Fruit fly (Drosophila melanogaster) whole organism, embryonic: ENCODE measurements around the gene CG34180.
A peak's percentile ranks its signal among the peaks of the same experiment; 100 is the strongest.

Experiments
- Antp ChIP-seq: fragments of 200-800 bp; sonication (Bioruptor generic); optimal IDR thresholded peaks from 3 replicates; lab custom pipeline; 2016; ENCODE audit warnings: missing biosample characterization, missing genetic modification characterization
- Atf3 ChIP-seq: fragments of 200-800 bp; sonication (Bioruptor generic); optimal IDR thresholded peaks from 3 replicates; lab custom pipeline; 2016; ENCODE audit warnings: missing biosample characterization, missing genetic modification characterization
- CG10267 ChIP-seq: fragments of 200-800 bp; sonication (Bioruptor generic); optimal IDR thresholded peaks from 2 replicates; lab custom pipeline; 2018; ENCODE audit warnings: missing biosample characterization, mild to moderate bottlenecking, missing genetic modification characterization, moderate library complexity
- CG10274 ChIP-seq: fragments of 200-800 bp; sonication (Bioruptor generic); optimal IDR thresholded peaks from 3 replicates; lab custom pipeline; 2017; ENCODE audit warnings: missing biosample characterization, mild to moderate bottlenecking, missing genetic modification characterization
- CG11085 ChIP-seq: fragments of 200-800 bp; sonication (Bioruptor generic); IDR thresholded peaks from 2 replicates; pipeline ENCODE4 v1.3.6; 2022; ENCODE audit warnings: missing biosample characterization, missing genetic modification characterization
- CG12071 ChIP-seq: fragments of 200-800 bp; sonication (Bioruptor generic); optimal IDR thresholded peaks from 3 replicates; lab custom pipeline; 2018; ENCODE audit warnings: missing biosample characterization, mild to moderate bottlenecking, missing genetic modification characterization
- CG12219 ChIP-seq: fragments of 200-800 bp; sonication (Bioruptor generic); optimal IDR thresholded peaks from 3 replicates; lab custom pipeline; 2018; ENCODE audit warnings: missing biosample characterization, mild to moderate bottlenecking, missing genetic modification characterization
- CG12659 ChIP-seq: fragments of 200-800 bp; sonication (Bioruptor generic); optimal IDR thresholded peaks from 3 replicates; lab custom pipeline; 2017; ENCODE audit warnings: mild to moderate bottlenecking, missing biosample characterization, missing genetic modification reagents, missing genetic modification characterization
- CG13775 ChIP-seq: fragments of 200-800 bp; sonication (Bioruptor generic); optimal IDR thresholded peaks from 3 replicates; lab custom pipeline; 2017; ENCODE audit warnings: missing biosample characterization, mild to moderate bottlenecking, missing genetic modification characterization
- CG16863 ChIP-seq: fragments of 200-800 bp; sonication (Bioruptor generic); optimal IDR thresholded peaks from 3 replicates; lab custom pipeline; 2016; ENCODE audit warnings: missing biosample characterization, missing genetic modification characterization
- CG30431 ChIP-seq: fragments of 200-800 bp; sonication (Bioruptor generic); optimal IDR thresholded peaks from 2 replicates; lab custom pipeline; 2017; ENCODE audit warnings: missing biosample characterization, missing genetic modification characterization
- CG32772 ChIP-seq: fragments of 200-800 bp; sonication (Bioruptor generic); IDR thresholded peaks from 2 replicates; pipeline ENCODE4 v1.3.6; 2022; ENCODE audit warnings: missing biosample characterization, missing genetic modification characterization
- CG33557 ChIP-seq: fragments of 200-800 bp; sonication (Bioruptor generic); optimal IDR thresholded peaks from 2 replicates; lab custom pipeline; 2019; ENCODE audit warnings: missing biosample characterization, mild to moderate bottlenecking, missing genetic modification characterization, moderate library complexity
- CG4360 ChIP-seq: fragments of 200-800 bp; sonication (Bioruptor generic); IDR thresholded peaks from 2 replicates; pipeline ENCODE4 v1.3.6; 2022; ENCODE audit warnings: missing biosample characterization, missing genetic modification characterization
- CG4617 ChIP-seq: fragments of 200-800 bp; sonication (Bioruptor generic); optimal IDR thresholded peaks from 3 replicates; lab custom pipeline; 2016; ENCODE audit warnings: missing biosample characterization, missing genetic modification characterization, borderline replicate concordance
- CG5245 ChIP-seq: fragments of 200-800 bp; sonication (Bioruptor generic); optimal IDR thresholded peaks from 3 replicates; lab custom pipeline; 2016; ENCODE audit warnings: missing biosample characterization, missing genetic modification characterization
- CG5953 ChIP-seq: fragments of 200-800 bp; sonication (Bioruptor generic); IDR thresholded peaks from 2 replicates; pipeline ENCODE4 v1.3.6; 2022; ENCODE audit warnings: missing biosample characterization, missing genetic modification characterization
- CG6791 ChIP-seq: fragments of 200-800 bp; sonication (Bioruptor generic); IDR thresholded peaks from 3 replicates; pipeline ENCODE4 v1.3.6; 2022; ENCODE audit warnings: missing biosample characterization, missing genetic modification characterization; ENCODE audit not compliant: partially characterized antibody
- CG7271 ChIP-seq: fragments of 200-800 bp; sonication (Bioruptor generic); optimal IDR thresholded peaks from 2 replicates; lab custom pipeline; 2018; ENCODE audit warnings: missing biosample characterization, mild to moderate bottlenecking, missing genetic modification characterization, moderate library complexity
- CG8765 ChIP-seq: fragments of 200-800 bp; sonication (Bioruptor generic); IDR thresholded peaks from 2 replicates; pipeline ENCODE4 v1.3.6; 2022; ENCODE audit warnings: missing biosample characterization, missing genetic modification characterization
- CG8924 ChIP-seq: fragments of 200-800 bp; optimal IDR thresholded peaks from 3 replicates; lab custom pipeline; 2019; ENCODE audit warnings: missing biosample characterization, mild to moderate bottlenecking, missing genetic modification characterization, moderate library complexity
- Dad ChIP-seq: fragments of 200-800 bp; sonication (Bioruptor generic); optimal IDR thresholded peaks from 3 replicates; lab custom pipeline; 2016; ENCODE audit warnings: missing biosample characterization, missing genetic modification characterization
- Dek ChIP-seq: fragments of 200-800 bp; sonication (Bioruptor generic); optimal IDR thresholded peaks from 3 replicates; lab custom pipeline; 2019; ENCODE audit warnings: missing biosample characterization, mild to moderate bottlenecking, missing genetic modification characterization, moderate library complexity
- Dp ChIP-seq: fragments of 200-800 bp; sonication (Bioruptor generic); optimal IDR thresholded peaks from 2 replicates; lab custom pipeline; 2018; ENCODE audit warnings: missing biosample characterization, mild to moderate bottlenecking, missing genetic modification characterization, moderate library complexity
- Hey ChIP-seq: fragments of 200-800 bp; sonication (Bioruptor generic); optimal IDR thresholded peaks from 3 replicates; lab custom pipeline; 2018; ENCODE audit warnings: missing biosample characterization, mild to moderate bottlenecking, missing genetic modification characterization
- HmgZ ChIP-seq: fragments of 200-800 bp; sonication (Bioruptor generic); optimal IDR thresholded peaks from 2 replicates; lab custom pipeline; 2018; ENCODE audit warnings: missing biosample characterization, mild to moderate bottlenecking, missing genetic modification characterization
- Hmx ChIP-seq: fragments of 200-800 bp; sonication (Bioruptor generic); optimal IDR thresholded peaks from 2 replicates; lab custom pipeline; 2016; ENCODE audit warnings: missing biosample characterization, missing genetic modification characterization
- MESR4 ChIP-seq: fragments of 200-800 bp; sonication (Bioruptor generic); optimal IDR thresholded peaks from 2 replicates; lab custom pipeline; 2018; ENCODE audit warnings: missing biosample characterization, mild to moderate bottlenecking, missing genetic modification characterization, moderate library complexity
- Myb ChIP-seq: fragments of 200-800 bp; sonication (Bioruptor generic); optimal IDR thresholded peaks from 2 replicates; lab custom pipeline; 2016; ENCODE audit warnings: missing biosample characterization, missing genetic modification characterization
- Oaz ChIP-seq: fragments of 200-800 bp; sonication (Bioruptor generic); IDR thresholded peaks from 2 replicates; pipeline ENCODE4 v1.3.6; 2022; ENCODE audit warnings: missing biosample characterization, missing genetic modification characterization
- Rfx ChIP-seq: fragments of 200-800 bp; sonication (Bioruptor generic); IDR thresholded peaks from 2 replicates; pipeline ENCODE4 v1.3.6; 2022; ENCODE audit warnings: missing biosample characterization, missing genetic modification characterization
- Scr ChIP-seq: fragments of 200-800 bp; sonication (Bioruptor generic); IDR thresholded peaks from 2 replicates; pipeline ENCODE4 v1.3.6; 2022; ENCODE audit warnings: missing biosample characterization, missing genetic modification characterization; ENCODE audit not compliant: partially characterized antibody
- TFAM ChIP-seq: fragments of 200-800 bp; sonication (Bioruptor generic); optimal IDR thresholded peaks from 2 replicates; lab custom pipeline; 2017; ENCODE audit warnings: missing biosample characterization, missing genetic modification characterization, inconsistent platforms
- amos ChIP-seq: fragments of 200-800 bp; sonication (Bioruptor generic); IDR thresholded peaks from 2 replicates; pipeline ENCODE4 v1.3.6; 2022; ENCODE audit warnings: missing biosample characterization, missing genetic modification characterization; ENCODE audit not compliant: partially characterized antibody
- gt ChIP-seq: fragments of 200-800 bp; sonication (Bioruptor generic); IDR thresholded peaks from 2 replicates; pipeline ENCODE4 v1.3.6; 2022; ENCODE audit warnings: missing biosample characterization, missing genetic modification characterization
- hbn ChIP-seq: fragments of 200-800 bp; sonication (Bioruptor generic); IDR thresholded peaks from 2 replicates; pipeline ENCODE4 v1.3.6; 2022; ENCODE audit warnings: missing biosample characterization, missing genetic modification characterization; ENCODE audit not compliant: partially characterized antibody
- her ChIP-seq: fragments of 200-800 bp; sonication (Bioruptor generic); optimal IDR thresholded peaks from 2 replicates; lab custom pipeline; 2016; ENCODE audit warnings: missing biosample characterization, missing genetic modification characterization
- oc ChIP-seq: fragments of 200-800 bp; sonication (Bioruptor generic); optimal IDR thresholded peaks from 2 replicates; lab custom pipeline; 2018; ENCODE audit warnings: missing biosample characterization, mild to moderate bottlenecking, missing genetic modification characterization, moderate library complexity
- p53 ChIP-seq: fragments of 200-800 bp; sonication (Bioruptor generic); optimal IDR thresholded peaks from 2 replicates; lab custom pipeline; 2016; ENCODE audit warnings: missing biosample characterization, missing genetic modification characterization
- phol ChIP-seq: fragments of 200-800 bp; sonication (Bioruptor generic); optimal IDR thresholded peaks from 3 replicates; lab custom pipeline; 2018; ENCODE audit warnings: missing biosample characterization, mild to moderate bottlenecking, missing genetic modification characterization, moderate library complexity
- prd ChIP-seq, 3 experiments: fragments of >200 bp in 2 of 3; fragments of 200-800 bp in 1 of 3; sonication (Bioruptor generic) in 1 of 3; optimal IDR thresholded peaks in 2 of 3; IDR thresholded peaks in 1 of 3; 2 replicates in 2 of 3; 3 replicates in 1 of 3; pipeline versions ENCODE4 v1.3.6 to Lab custom; 2017 to 2022; ENCODE audit warnings: missing biosample characterization in 1 of 3, missing genetic modification characterization in 1 of 3
- rib ChIP-seq: fragments of 200-800 bp; sonication (Bioruptor generic); IDR thresholded peaks from 2 replicates; pipeline ENCODE4 v1.3.6; 2022; ENCODE audit warnings: missing biosample characterization, missing genetic modification characterization
- row ChIP-seq: fragments of 200-800 bp; sonication (Bioruptor generic); IDR thresholded peaks from 3 replicates; pipeline ENCODE4 v1.3.6; 2022; ENCODE audit warnings: missing biosample characterization, missing genetic modification characterization
- sd ChIP-seq: fragments of 200-800 bp; sonication (Bioruptor generic); optimal IDR thresholded peaks from 3 replicates; lab custom pipeline; 2018; ENCODE audit warnings: missing biosample characterization, mild to moderate bottlenecking, missing genetic modification characterization, moderate library complexity
- toy ChIP-seq: fragments of 200-800 bp; sonication (Bioruptor generic); IDR thresholded peaks from 2 replicates; pipeline ENCODE4 v1.3.6; 2022; ENCODE audit warnings: missing biosample characterization, missing genetic modification characterization
- unc-4 ChIP-seq: fragments of 200-800 bp; sonication (Bioruptor generic); IDR thresholded peaks from 2 replicates; pipeline ENCODE4 v1.3.6; 2022; ENCODE audit warnings: missing biosample characterization, missing genetic modification characterization; ENCODE audit not compliant: partially characterized antibody
- vnd ChIP-seq: fragments of 200-800 bp; sonication (Bioruptor generic); IDR thresholded peaks from 3 replicates; pipeline ENCODE4 v1.3.6; 2022; ENCODE audit warnings: missing biosample characterization, missing genetic modification characterization; ENCODE audit not compliant: partially characterized antibody

Gene CG34180

dm6 chr2L:6065823-6066222, 5.5 kb downstream of the CG34180 start, which contains the start of the genes Fbw5 and CG9147 (continued):
- TF ChIP-seq Hey = peak; percentile 97
- peak; percentile 95 for TF ChIP-seq CG10274 (GFP tag; lab: Kevin White, UChicago)
- peak; percentile 98 for TF ChIP-seq CG12071
- TF ChIP-seq vnd = no peak; the same call in 2 of the 3 replicates
- TF ChIP-seq TFAM (GFP tag; lab: Kevin White, UChicago) = peak; percentile 93
- TF ChIP-seq CG33557 = peak; percentile 99
- peak; percentile 99 for TF ChIP-seq sd (tag; lab: Kevin White, UChicago)
- peak; percentile 99 for TF ChIP-seq CG13775 (GFP tag; lab: Kevin White, UChicago)
- TF ChIP-seq Atf3 (GFP tag; lab: Kevin White, UChicago) = peak; percentile 99
- TF ChIP-seq CG30431 (GFP tag; lab: Kevin White, UChicago) = peak; percentile 99
- TF ChIP-seq Antp (GFP tag; lab: Kevin White, UChicago) = peak; percentile 99
- peak; percentile 99 for TF ChIP-seq Oaz (GFP tag; lab: Robert Waterston, UW)
- TF ChIP-seq CG5245 = peak; percentile 100
- peak; percentile 100 for TF ChIP-seq oc
- TF ChIP-seq CG12659 = peak; percentile 100
- TF ChIP-seq Dek (tag; lab: Kevin White, UChicago) = peak; percentile 100
- peak; percentile 99 for TF ChIP-seq Dad (GFP tag; lab: Kevin White, UChicago)
- 0 out of 2 replicates have a peak, but pooled peaks have one; percentile 51 for TF ChIP-seq hbn (GFP tag; lab: Robert Waterston, UW)
- peak; percentile 100 for TF ChIP-seq CG12219 (GFP tag; lab: Kevin White, UChicago)
- peak; percentile 99 for TF ChIP-seq CG5953 (GFP tag; lab: Robert Waterston, UW)
- peak; percentile 98 for TF ChIP-seq CG10267 (tag; lab: Kevin White, UChicago)
- TF ChIP-seq CG7271 (tag; lab: Kevin White, UChicago) = peak; percentile 93
- TF ChIP-seq toy (GFP tag; lab: Robert Waterston, UW) = peak; percentile 97
- peak; percentile 63; the same call in 1 of the 3 replicates for TF ChIP-seq CG6791 (GFP tag; lab: Robert Waterston, UW)
- TF ChIP-seq MESR4 (GFP tag; lab: Kevin White, UChicago) = peak; percentile 98
- TF ChIP-seq CG8765 (GFP tag; lab: Robert Waterston, UW) = peak; percentile 98
- TF ChIP-seq CG16863 (GFP tag; lab: Kevin White, UChicago) = peak; percentile 99

- TF ChIP-seq p53 (GFP tag; lab: Kevin White, UChicago) = no peak
- peak; percentile 90 for TF ChIP-seq hbn (GFP tag; lab: Robert Waterston, UW)
- no peak for TF ChIP-seq Hmx (GFP tag; lab: Kevin White, UChicago)
- TF ChIP-seq CG8924 (tag; lab: Kevin White, UChicago) = no peak
- peak; percentile 18 for TF ChIP-seq phol (tag; lab: Kevin White, UChicago)
- TF ChIP-seq CG10267 (tag; lab: Kevin White, UChicago) = peak; percentile 21
- peak; percentile 83 for TF ChIP-seq CG32772
- TF ChIP-seq her (GFP tag; lab: Kevin White, UChicago) = peak; percentile 2
- peak; percentile 62 for TF ChIP-seq MESR4 (GFP tag; lab: Kevin White, UChicago)
- TF ChIP-seq prd (optimal IDR thresholded peaks at IDR 0.05; lab: Kevin White, UChicago) = no peak
- no peak for TF ChIP-seq prd (GFP tag; IDR thresholded peaks at IDR 0.05; lab: Robert Waterston, UW)
- no peak for TF ChIP-seq rib
- TF ChIP-seq CG4360 (GFP tag; lab: Robert Waterston, UW) = no peak
- TF ChIP-seq CG30431 (GFP tag; lab: Kevin White, UChicago) = no peak
- peak; percentile 90 for TF ChIP-seq unc-4
- TF ChIP-seq Rfx (GFP tag; lab: Robert Waterston, UW) = peak; percentile 48
- TF ChIP-seq gt (GFP tag; lab: Robert Waterston, UW) = no peak
- peak; percentile 34 for TF ChIP-seq HmgZ
- TF ChIP-seq row (GFP tag; lab: Robert Waterston, UW) = peak; percentile 53; the same call in 2 of the 3 replicates
- no peak for TF ChIP-seq CG11085 (GFP tag; lab: Robert Waterston, UW)
- TF ChIP-seq amos (GFP tag; lab: Robert Waterston, UW) = peak; percentile 92
- TF ChIP-seq Myb = peak; percentile 68
- TF ChIP-seq CG4617 = peak; percentile 61
- peak; percentile 90 for TF ChIP-seq Scr
- TF ChIP-seq Dp (GFP tag; lab: Kevin White, UChicago) = peak; percentile 92
These were observed 8.4 kb downstream of the CG34180 start, which contains the start of the genes CG9150 and Pfdn1 for dm6 chr2L:6068544-6069251. TSS of gene CG9150 (minus strand) at chr2L:6068594. TSS of gene Pfdn1 (plus strand) at chr2L:6069079.
